Fruit fly (Drosophila melanogaster): ENCODE results near the gene Hexo1.

DNA sequence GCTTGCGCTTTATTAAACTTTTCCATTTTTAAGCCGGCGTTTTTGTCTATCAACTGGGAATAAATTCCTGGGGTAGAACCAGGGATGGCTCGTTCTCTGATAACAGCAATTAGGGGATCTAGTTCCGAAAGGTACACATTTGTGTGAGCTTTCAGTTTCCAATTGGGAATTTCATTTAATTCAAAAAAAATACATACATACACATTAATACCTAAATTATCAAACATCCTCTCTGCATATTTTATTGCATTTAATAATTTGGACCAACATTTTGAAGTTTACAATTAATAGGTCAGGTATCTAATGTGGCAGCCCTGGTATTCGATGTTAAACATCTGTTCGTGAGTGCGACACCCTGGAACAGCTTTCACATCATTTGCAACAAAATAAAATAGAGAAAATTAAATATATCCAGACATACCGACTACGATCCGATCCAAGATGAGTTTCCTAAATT is 29.3 kb upstream of the Hexo1 start, which contains the start of the genes CG15011 and CG1309:
- peak; percentile 87 for TF ChIP-seq Crg-1 (GFP tag; optimal IDR thresholded peaks at IDR 0.05)
- peak; percentile 76 for TF ChIP-seq CG33017 (tag; optimal IDR thresholded peaks at IDR 0.05)
- no peak for TF ChIP-seq kay (GFP tag; ENCODE audit: borderline replicate concordance)
- TF ChIP-seq CG7101 (tag; optimal IDR thresholded peaks at IDR 0.05): peak; percentile 84
- TF ChIP-seq CG12768 (GFP tag; optimal IDR thresholded peaks at IDR 0.05): peak; percentile 81
- TF ChIP-seq CG11617 (GFP tag; optimal IDR thresholded peaks at IDR 0.05): peak; percentile 86
- TF ChIP-seq Mnt (GFP tag; optimal IDR thresholded peaks at IDR 0.05): peak; percentile 72
- peak; percentile 33 for TF ChIP-seq ovo (GFP tag; optimal IDR thresholded peaks at IDR 0.05)
